Fruit fly (Drosophila melanogaster): ENCODE data around the gene CG14397.
A peak's percentile ranks its signal among the peaks of the same experiment; 100 is the strongest.

Gene CG14397

DNA sequence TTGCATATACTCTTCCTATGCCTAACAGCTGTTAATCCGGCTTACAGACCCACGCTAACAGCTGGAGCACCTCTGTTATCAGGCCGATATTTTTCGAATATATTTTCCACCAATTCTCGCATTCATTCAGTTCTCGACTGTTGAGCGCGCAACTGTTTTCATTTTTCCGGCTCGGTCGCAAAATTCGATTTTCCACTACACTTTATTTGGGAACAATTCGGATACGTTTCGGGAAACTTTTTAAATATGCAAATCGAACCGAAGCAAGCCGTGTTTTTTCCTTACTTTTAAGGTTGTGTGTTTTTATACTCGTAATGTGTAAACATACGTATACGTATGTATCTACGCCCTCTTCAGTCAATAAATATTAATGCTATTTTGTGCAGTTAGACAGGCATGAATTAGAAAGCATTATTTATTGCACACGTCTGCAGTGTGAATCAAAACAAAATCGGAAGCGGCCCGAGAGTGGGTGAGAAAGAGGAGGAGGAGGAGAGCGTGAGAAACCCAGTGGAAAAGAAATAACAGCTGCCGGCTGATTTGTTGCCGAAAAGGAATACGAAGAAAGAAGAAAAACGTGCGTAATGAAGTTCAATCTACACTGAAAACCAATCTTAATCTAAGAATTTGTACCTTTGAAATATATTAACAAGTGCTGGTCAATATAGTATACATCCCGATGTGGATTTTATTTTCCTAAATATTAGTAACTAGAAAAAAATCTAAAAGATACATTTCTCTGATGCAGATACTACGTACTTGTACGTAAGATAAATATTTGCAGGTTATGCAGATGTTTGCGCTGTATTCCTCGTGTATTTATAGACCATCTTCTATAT is 16.8 kb downstream of the CG14397 start (continued):
- no peak for TF ChIP-seq salm (tag; optimal IDR thresholded peaks at IDR 0.05)
- no peak for TF ChIP-seq ttk (GFP tag; IDR thresholded peaks at IDR 0.05)
- no peak for TF ChIP-seq Oli (tag; optimal IDR thresholded peaks at IDR 0.05)
- TF ChIP-seq Dad (GFP tag; optimal IDR thresholded peaks at IDR 0.05) = no peak
- no peak for TF ChIP-seq Side (GFP tag; optimal IDR thresholded peaks at IDR 0.05)
- TF ChIP-seq CG13624 (GFP tag; optimal IDR thresholded peaks at IDR 0.05) = no peak
- peak; percentile 43 for TF ChIP-seq BEAF-32 (GFP tag; optimal IDR thresholded peaks at IDR 0.05)
- no peak for TF ChIP-seq H2.0 (GFP tag; IDR thresholded peaks at IDR 0.05)
- TF ChIP-seq p53 (GFP tag; optimal IDR thresholded peaks at IDR 0.05) = no peak
- TF ChIP-seq Hr39 (optimal IDR thresholded peaks at IDR 0.05) = no peak
- TF ChIP-seq CG4328 (GFP tag; optimal IDR thresholded peaks at IDR 0.05) = no peak
- no peak for TF ChIP-seq sima (GFP tag; optimal IDR thresholded peaks at IDR 0.05)
- no peak for TF ChIP-seq CG6272 (GFP tag; IDR thresholded peaks at IDR 0.05)
- no peak for TF ChIP-seq vnd (GFP tag; IDR thresholded peaks at IDR 0.05; ENCODE audit: partially characterized antibody)
- TF ChIP-seq Sox100B (GFP tag; optimal IDR thresholded peaks at IDR 0.05) = no peak
- no peak for TF ChIP-seq Bteb2 (GFP tag; optimal IDR thresholded peaks at IDR 0.05)
- TF ChIP-seq CG10267 (tag; optimal IDR thresholded peaks at IDR 0.05) = no peak
- TF ChIP-seq chinmo (GFP tag; IDR thresholded peaks at IDR 0.05; ENCODE audit: partially characterized antibody) = 0 out of 4 replicates have a peak, but pooled peaks have one; percentile 30
- no peak for TF ChIP-seq onecut (GFP tag; IDR thresholded peaks at IDR 0.05)
- no peak for TF ChIP-seq dmrt11E (tag; optimal IDR thresholded peaks at IDR 0.05)
- no peak for TF ChIP-seq NFAT (GFP tag; IDR thresholded peaks at IDR 0.05)
- no peak for TF ChIP-seq gfzf (GFP tag; optimal IDR thresholded peaks at IDR 0.05)
- TF ChIP-seq CG6813 (GFP tag; optimal IDR thresholded peaks at IDR 0.05) = no peak
- TF ChIP-seq prd (optimal IDR thresholded peaks at IDR 0.05) = no peak
- no peak for TF ChIP-seq prd (GFP tag; IDR thresholded peaks at IDR 0.05)
- TF ChIP-seq Rfx (GFP tag; IDR thresholded peaks at IDR 0.05) = 0 out of 2 replicates have a peak, but pooled peaks have one; percentile 24
- TF ChIP-seq Nf-YB (GFP tag; optimal IDR thresholded peaks at IDR 0.05) = no peak
- peak; percentile 7 for TF ChIP-seq fd96Cb (tag; optimal IDR thresholded peaks at IDR 0.05)
- no peak for TF ChIP-seq CG31224 (GFP tag; IDR thresholded peaks at IDR 0.05)
- no peak for TF ChIP-seq her (GFP tag; optimal IDR thresholded peaks at IDR 0.05)
- no peak for TF ChIP-seq CG9609 (GFP tag; optimal IDR thresholded peaks at IDR 0.05)
- TF ChIP-seq CG8290 (GFP tag; optimal IDR thresholded peaks at IDR 0.05) = no peak
- TF ChIP-seq CG8290 (tag; optimal IDR thresholded peaks at IDR 0.05) = peak in 1 of 2 experiments; percentile 11
- TF ChIP-seq ken (GFP tag; IDR thresholded peaks at IDR 0.05) = no peak
- TF ChIP-seq phol (tag; optimal IDR thresholded peaks at IDR 0.05) = peak; percentile 33
- no peak for TF ChIP-seq CG9817 (tag; optimal IDR thresholded peaks at IDR 0.05)
- TF ChIP-seq odd (GFP tag; optimal IDR thresholded peaks at IDR 0.05) = no peak
- TF ChIP-seq Abd-B (GFP tag; optimal IDR thresholded peaks at IDR 0.05) = no peak
- no peak for TF ChIP-seq bigmax (GFP tag; optimal IDR thresholded peaks at IDR 0.05)
- no peak for TF ChIP-seq TFAM (GFP tag; optimal IDR thresholded peaks at IDR 0.05)
- no peak for TF ChIP-seq pum (GFP tag; optimal IDR thresholded peaks at IDR 0.05)
- no peak for TF ChIP-seq mld (GFP tag; IDR thresholded peaks at IDR 0.05; ENCODE audit: partially characterized antibody)
- no peak for TF ChIP-seq CG4707 (GFP tag; optimal IDR thresholded peaks at IDR 0.05)
- TF ChIP-seq CG14965 (GFP tag; optimal IDR thresholded peaks at IDR 0.05; ENCODE audit: borderline replicate concordance) = no peak
- no peak for TF ChIP-seq CG1602 (GFP tag; optimal IDR thresholded peaks at IDR 0.05)
- no peak for TF ChIP-seq gsb-n (tag; optimal IDR thresholded peaks at IDR 0.05)
- no peak for TF ChIP-seq lab (GFP tag; optimal IDR thresholded peaks at IDR 0.05)
- no peak for TF ChIP-seq CG17568 (GFP tag; optimal IDR thresholded peaks at IDR 0.05)
- TF ChIP-seq CG9727 (GFP tag; optimal IDR thresholded peaks at IDR 0.05) = no peak
- no peak for TF ChIP-seq CG18262 (tag; optimal IDR thresholded peaks at IDR 0.05)

Data from whole organism, embryonic.